Fruit fly (Drosophila melanogaster): Measurements from ENCODE around the gene CG2930.

CG2930 gene

dm6 chrX:3845340-3846161 is 23.2 kb upstream of the CG2930 start:
- no peak for TF ChIP-seq insv (optimal IDR thresholded peaks at IDR 0.05)
- TF ChIP-seq Myc (optimal IDR thresholded peaks at IDR 0.05), result no peak

dm6 chrX:3846393-3846792 is 22.4 kb upstream of the CG2930 start:
- TF ChIP-seq h (optimal IDR thresholded peaks at IDR 0.05) (no peak), ttk (optimal IDR thresholded peaks at IDR 0.05) (no peak), Sin3A (optimal IDR thresholded peaks at IDR 0.05) (no peak), psq (optimal IDR thresholded peaks at IDR 0.05) (no peak), Myc (optimal IDR thresholded peaks at IDR 0.05) (no peak), insv (optimal IDR thresholded peaks at IDR 0.05) (no peak)

DNA sequence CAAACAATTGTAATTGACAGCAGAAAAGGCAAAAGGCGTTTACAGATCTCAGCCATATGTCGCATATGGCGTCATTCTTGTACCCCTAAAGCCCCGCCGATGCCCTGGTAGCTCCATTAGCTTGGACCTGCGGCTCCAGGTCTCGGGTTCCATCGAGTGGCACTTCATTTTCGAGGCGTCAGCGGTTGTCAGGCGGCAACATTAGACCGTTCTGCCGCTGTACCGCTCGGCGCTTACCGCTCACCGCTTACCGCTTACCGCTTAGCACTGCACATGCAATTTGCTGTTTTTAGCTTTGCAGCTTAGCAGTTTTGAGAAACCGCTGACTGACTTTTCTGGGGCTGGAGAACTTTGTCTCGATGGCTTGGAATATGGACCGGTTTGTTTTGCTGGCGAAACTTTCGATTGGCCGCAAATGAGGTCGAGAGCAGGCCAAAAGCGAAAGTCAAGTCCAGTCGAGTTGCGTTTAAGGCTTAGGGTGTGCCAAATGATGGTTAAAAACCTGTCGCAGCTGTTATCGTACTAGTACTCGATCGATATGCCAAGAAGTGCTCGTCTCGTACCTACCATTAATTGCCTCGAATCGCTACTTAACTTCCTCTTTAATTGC is 19.2 kb upstream of the CG2930 start:
- TF ChIP-seq Sin3A (optimal IDR thresholded peaks at IDR 0.05), result no peak
- TF ChIP-seq Myc (optimal IDR thresholded peaks at IDR 0.05), result no peak
- TF ChIP-seq ttk (optimal IDR thresholded peaks at IDR 0.05), result no peak
- no peak for TF ChIP-seq psq (optimal IDR thresholded peaks at IDR 0.05)
- TF ChIP-seq h (optimal IDR thresholded peaks at IDR 0.05), result no peak
- TF ChIP-seq insv (optimal IDR thresholded peaks at IDR 0.05), result no peak

- TF ChIP-seq Myc (optimal IDR thresholded peaks at IDR 0.05) (no peak), insv (optimal IDR thresholded peaks at IDR 0.05) (no peak), psq (optimal IDR thresholded peaks at IDR 0.05) (no peak), Sin3A (optimal IDR thresholded peaks at IDR 0.05) (no peak), ttk (optimal IDR thresholded peaks at IDR 0.05) (no peak), h (optimal IDR thresholded peaks at IDR 0.05) (no peak)
These were observed 7.6 kb upstream of the CG2930 start for dm6 chrX:3861183-3861582.

DNA sequence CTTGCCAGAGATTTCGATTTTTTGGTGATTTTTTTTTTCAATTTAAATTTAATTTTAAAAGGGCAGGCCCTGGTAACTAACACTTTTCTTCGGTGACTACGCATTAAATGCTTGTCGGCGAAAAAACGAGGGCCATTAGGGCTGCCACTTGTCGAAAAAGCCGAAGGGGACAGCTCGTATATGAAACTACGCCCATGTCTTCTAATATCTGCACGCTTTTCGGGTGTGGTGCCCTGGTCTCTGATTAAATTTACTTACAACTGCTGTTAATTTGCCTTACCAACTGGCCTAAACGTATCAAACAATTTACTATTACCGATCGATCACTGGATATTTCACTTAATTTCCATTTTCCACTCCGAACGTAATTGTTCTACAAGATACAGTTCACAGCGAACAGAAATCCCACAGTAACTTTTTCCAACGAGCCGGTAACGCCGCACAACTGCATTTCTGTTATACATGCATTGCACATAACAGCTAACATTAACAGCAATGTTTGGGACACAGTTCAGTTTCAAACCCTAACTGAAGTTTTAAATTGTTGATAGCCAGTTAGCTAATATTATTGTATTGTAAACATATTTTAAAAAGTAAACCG is 6.4 kb upstream of the CG2930 start:
- TF ChIP-seq Sin3A (optimal IDR thresholded peaks at IDR 0.05) (no peak), h (optimal IDR thresholded peaks at IDR 0.05) (no peak), insv (optimal IDR thresholded peaks at IDR 0.05) (no peak), ttk (optimal IDR thresholded peaks at IDR 0.05) (no peak), psq (optimal IDR thresholded peaks at IDR 0.05) (no peak), Myc (optimal IDR thresholded peaks at IDR 0.05) (no peak)

DNA sequence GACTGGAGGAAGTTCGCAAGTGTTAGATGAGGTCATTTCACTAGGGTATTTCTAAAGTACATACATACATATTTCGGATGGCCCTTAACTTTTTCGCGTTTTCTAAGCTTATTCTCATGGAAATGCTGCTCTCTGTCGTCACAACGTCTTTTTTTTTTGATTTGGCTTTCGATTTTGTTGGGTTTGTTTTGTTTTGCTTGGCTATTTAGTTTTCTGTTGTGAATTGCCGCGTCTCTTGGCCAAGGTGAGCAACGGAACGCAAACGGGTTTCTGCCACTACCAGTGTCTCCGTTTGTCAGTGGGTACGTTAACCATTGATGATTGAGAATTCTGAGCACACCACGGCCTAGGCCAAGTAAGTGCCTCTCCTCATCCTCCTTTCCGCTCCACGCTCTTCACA is 2.7 kb upstream of the CG2930 start:
- TF ChIP-seq insv (optimal IDR thresholded peaks at IDR 0.05) (no peak), h (optimal IDR thresholded peaks at IDR 0.05) (no peak), ttk (optimal IDR thresholded peaks at IDR 0.05) (no peak), psq (optimal IDR thresholded peaks at IDR 0.05) (no peak), Sin3A (optimal IDR thresholded peaks at IDR 0.05) (no peak), Myc (optimal IDR thresholded peaks at IDR 0.05) (no peak)

DNA sequence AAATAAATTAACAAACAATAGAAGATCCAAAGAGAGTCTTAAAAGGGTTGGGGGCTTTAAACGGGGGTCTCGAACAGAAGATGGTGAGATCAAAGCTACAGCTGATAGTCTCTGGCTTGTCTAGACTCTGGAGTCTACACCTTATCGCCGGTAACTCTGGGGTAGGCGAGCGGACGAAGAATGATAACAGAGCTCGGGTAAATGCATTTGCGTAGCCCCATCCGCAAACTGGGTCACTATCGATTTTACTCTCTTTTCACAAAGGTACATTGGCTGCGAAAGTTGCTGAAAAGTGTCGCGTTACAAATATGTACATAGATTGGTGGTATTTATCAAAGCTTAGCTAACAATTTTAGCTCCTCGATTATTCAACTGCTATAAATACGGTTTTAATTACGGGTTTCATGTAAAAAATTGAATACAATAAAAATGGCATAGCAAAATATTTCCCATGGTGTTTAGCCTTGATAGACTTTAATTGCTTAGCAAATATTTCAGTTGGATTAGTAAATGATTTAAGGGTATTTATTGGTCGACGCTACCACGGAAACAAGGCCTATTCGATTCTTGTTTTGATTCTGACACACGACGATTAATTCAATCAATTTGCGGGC is 1.8 kb upstream of the CG2930 start:
- no peak for TF ChIP-seq h (optimal IDR thresholded peaks at IDR 0.05)
- no peak for TF ChIP-seq Myc (optimal IDR thresholded peaks at IDR 0.05)
- TF ChIP-seq Sin3A (optimal IDR thresholded peaks at IDR 0.05), result no peak
- TF ChIP-seq psq (optimal IDR thresholded peaks at IDR 0.05), result no peak
- TF ChIP-seq ttk (optimal IDR thresholded peaks at IDR 0.05), result no peak
- TF ChIP-seq insv (optimal IDR thresholded peaks at IDR 0.05), result no peak

dm6 chrX:3867782-3868181 is 991 bp upstream of the CG2930 start:
- TF ChIP-seq ttk (optimal IDR thresholded peaks at IDR 0.05) (no peak), Myc (optimal IDR thresholded peaks at IDR 0.05) (no peak), insv (optimal IDR thresholded peaks at IDR 0.05) (no peak), Sin3A (optimal IDR thresholded peaks at IDR 0.05) (no peak), h (optimal IDR thresholded peaks at IDR 0.05) (no peak), psq (optimal IDR thresholded peaks at IDR 0.05) (no peak)

dm6 chrX:3869092-3869491 is 319 bp downstream of the CG2930 start:
- TF ChIP-seq insv (optimal IDR thresholded peaks at IDR 0.05), result no peak
- no peak for TF ChIP-seq ttk (optimal IDR thresholded peaks at IDR 0.05)
- TF ChIP-seq psq (optimal IDR thresholded peaks at IDR 0.05), result no peak
- TF ChIP-seq Myc (optimal IDR thresholded peaks at IDR 0.05), result no peak
- TF ChIP-seq Sin3A (optimal IDR thresholded peaks at IDR 0.05), result no peak
- no peak for TF ChIP-seq h (optimal IDR thresholded peaks at IDR 0.05)

dm6 chrX:3870577-3870976 is 1.8 kb downstream of the CG2930 start:
- TF ChIP-seq insv (optimal IDR thresholded peaks at IDR 0.05), result no peak
- TF ChIP-seq psq (optimal IDR thresholded peaks at IDR 0.05), result no peak
- no peak for TF ChIP-seq ttk (optimal IDR thresholded peaks at IDR 0.05)
- TF ChIP-seq Myc (optimal IDR thresholded peaks at IDR 0.05), result no peak
- TF ChIP-seq h (optimal IDR thresholded peaks at IDR 0.05), result no peak
- no peak for TF ChIP-seq Sin3A (optimal IDR thresholded peaks at IDR 0.05)

DNA sequence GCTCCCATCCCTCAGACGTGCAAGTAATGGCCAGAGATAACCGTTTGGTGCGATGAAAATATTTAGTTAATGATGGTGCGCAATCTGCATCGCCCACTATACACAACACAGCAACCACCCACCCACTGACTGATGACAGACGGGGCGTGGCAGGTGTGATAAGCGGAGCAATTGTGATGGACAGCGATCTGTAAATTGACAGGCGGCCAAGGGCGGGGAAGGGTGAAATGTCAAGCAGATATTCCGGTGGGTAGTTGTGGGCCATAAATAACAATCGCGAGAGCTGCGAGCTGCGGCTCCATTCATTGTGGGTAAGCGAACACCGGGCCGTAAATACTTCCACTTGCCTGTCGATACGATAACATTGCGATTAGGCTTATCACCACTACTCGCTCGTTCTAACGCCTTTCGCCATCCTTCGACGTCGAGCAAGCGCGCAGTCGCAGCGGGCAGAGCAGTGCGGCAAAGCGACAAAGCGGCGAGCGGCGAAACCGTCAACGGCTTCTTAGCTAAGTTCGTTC is 3.2 kb downstream of the CG2930 start, which contains the start of gene yin:
Gene yin (minus strand): TSS at position 51 of the 521 bp plus-strand sequence.
- TF ChIP-seq Sin3A (optimal IDR thresholded peaks at IDR 0.05), result no peak
- no peak for TF ChIP-seq ttk (optimal IDR thresholded peaks at IDR 0.05)
- TF ChIP-seq Myc (optimal IDR thresholded peaks at IDR 0.05), result no peak
- TF ChIP-seq h (optimal IDR thresholded peaks at IDR 0.05), result no peak
- TF ChIP-seq psq (optimal IDR thresholded peaks at IDR 0.05), result no peak
- TF ChIP-seq insv (optimal IDR thresholded peaks at IDR 0.05), result no peak

dm6 chrX:3874452-3874851 is 5.7 kb downstream of the CG2930 start:
- TF ChIP-seq insv (optimal IDR thresholded peaks at IDR 0.05), result no peak

Measured in Kc167 (cell line).